Worm (Caenorhabditis elegans) whole organism, dauer: Measurements from ENCODE around the gene nprt-1.

Experiments
- unc-62 ChIP-seq: sonication (generic microtip); optimal IDR thresholded peaks from 2 replicates; lab custom pipeline; 2017; ENCODE audit warnings: missing biosample characterization, missing genetic modification reagents, missing genetic modification characterization

Gene nprt-1

DNA sequence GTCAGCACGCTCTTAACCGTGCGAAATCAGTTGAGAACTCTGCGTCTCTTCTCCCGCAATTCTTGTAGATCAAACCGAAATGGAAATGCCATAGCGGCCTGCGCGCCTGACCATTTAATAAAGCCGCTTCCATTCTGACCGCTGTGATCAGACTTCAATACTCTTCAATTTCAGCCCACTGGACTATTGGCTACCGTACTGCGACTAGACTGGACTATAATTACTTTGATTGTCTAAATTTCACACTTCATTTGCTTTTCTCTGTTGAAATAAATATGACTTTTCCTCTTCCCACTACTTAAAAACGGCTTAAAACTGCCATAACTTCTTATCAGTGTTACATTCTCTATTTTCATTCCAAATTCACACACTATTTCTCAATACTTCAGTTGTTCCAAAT is 51.9 kb downstream of the nprt-1 start, which contains the start of gene Y54G2A.7:
Gene Y54G2A.7, plus strand, starts transcription at position 301 of the 400 bp plus-strand sequence.
- TF ChIP-seq unc-62, result no peak

- TF ChIP-seq unc-62, result no peak
Observed at ce11 chrIV:2835364-2835763, 54.9 kb downstream of the nprt-1 start, which contains the start of gene clec-82. clec-82 (plus strand) TSS chrIV:2835664.

DNA sequence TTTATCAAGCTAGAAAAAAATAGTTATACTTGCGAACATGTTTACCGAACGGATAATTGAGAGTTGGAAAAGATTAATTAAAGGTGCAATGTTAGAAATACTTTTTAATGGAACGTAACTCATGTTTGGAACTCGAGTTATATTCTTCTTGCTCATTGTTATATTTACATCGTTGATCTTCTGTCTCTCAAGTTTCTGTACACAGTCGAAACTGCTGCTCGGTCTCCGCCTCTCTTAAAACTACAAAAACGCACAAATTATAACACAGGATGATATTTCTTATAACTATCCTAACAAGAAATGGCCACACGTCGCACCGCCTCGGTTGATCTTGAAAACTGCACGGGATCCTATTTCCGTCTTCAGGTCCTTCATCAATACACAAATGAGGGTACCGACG is 55.7 kb downstream of the nprt-1 start, which contains the start of gene pudl-2:
Gene pudl-2, plus strand, starts transcription at position 301 of the 400 bp plus-strand sequence.
- TF ChIP-seq unc-62, result no peak

ce11 chrIV:2832587-2832986 is 57.7 kb downstream of the nprt-1 start, which contains the start of the genes Y54G2A.48 and pudl-1:
Y54G2A.48 (minus strand) TSS chrIV:2832687.
pudl-1 (plus strand) TSS chrIV:2832906.
- no peak for TF ChIP-seq unc-62

DNA sequence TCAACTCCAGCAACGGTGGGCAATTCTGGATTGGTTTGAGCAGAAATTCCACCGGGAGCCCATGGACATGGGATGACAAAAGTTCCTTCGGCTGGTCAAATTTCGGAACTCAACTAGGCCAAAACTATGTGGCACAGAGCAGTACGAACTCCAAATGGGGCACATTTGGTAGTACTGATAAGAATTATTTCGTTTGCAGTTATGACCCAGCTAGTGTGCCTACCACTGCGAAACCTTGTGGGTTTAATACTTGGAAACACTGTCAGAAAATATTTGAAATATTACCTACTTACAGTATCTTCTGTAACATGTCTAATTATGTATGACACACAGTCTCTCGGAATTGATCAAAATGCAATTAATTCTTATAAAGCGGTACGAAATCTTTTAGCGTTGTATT is 63.9 kb downstream of the nprt-1 start:
- no peak for TF ChIP-seq unc-62

DNA sequence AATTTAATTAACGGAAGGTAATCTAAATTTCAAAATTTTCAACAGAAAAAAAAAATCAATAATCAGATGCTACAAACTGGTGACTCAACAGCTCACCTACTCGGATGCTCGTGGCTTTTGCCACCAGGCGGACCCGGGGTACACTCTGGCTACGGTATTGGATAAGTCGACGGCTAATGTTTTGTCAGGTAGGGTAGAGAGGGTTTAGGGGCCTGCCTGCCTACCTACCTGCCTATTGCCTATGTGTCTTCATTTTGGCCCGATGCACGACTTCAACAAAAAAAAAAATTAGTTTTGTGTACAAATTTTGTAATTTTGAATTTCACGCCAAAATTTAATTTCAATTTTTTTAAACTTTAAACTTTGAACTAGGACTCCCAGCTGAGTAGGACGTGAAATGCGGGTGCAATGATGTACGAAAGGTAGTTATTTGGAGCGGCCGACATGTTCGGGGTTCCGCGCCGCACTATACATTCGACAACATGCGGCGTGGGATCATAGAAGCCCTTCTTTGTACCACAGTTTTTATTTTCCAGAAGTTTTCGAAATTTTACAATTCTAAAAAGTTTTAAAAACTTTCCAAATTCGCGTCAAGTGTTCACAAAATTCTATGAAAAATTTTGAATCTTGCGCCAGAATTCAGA is 64.7 kb downstream of the nprt-1 start:
- no peak for TF ChIP-seq unc-62

- TF ChIP-seq unc-62, result no peak
Observed at ce11 chrIV:2823446-2823845, 66.8 kb downstream of the nprt-1 start, which contains the start of gene clec-80. clec-80 (plus strand) TSS chrIV:2823746.
